Worm (Caenorhabditis elegans) whole organism, L3 larva: ENCODE measurements around the gene K07E1.1.

Experiments used
- R02D3.7 ChIP-seq: fragments of 150-350 bp; optimal IDR thresholded peaks from 2 replicates; lab custom pipeline; 2014; ENCODE audit warnings: missing biosample characterization, missing genetic modification characterization
- ZK546.5 ChIP-seq: sonication (generic microtip); optimal IDR thresholded peaks from 2 replicates; lab custom pipeline; 2017; ENCODE audit warnings: missing biosample characterization, missing genetic modification characterization
- ceh-16 ChIP-seq: sonication (generic microtip); optimal IDR thresholded peaks from 2 replicates; lab custom pipeline; 2017; ENCODE audit warnings: missing biosample characterization, missing genetic modification characterization
- ceh-82 ChIP-seq: fragments of 150-350 bp; optimal IDR thresholded peaks from 2 replicates; lab custom pipeline; 2014; ENCODE audit warnings: missing biosample characterization, missing genetic modification characterization
- ceh-9 ChIP-seq: sonication (generic microtip); optimal IDR thresholded peaks from 2 replicates; lab custom pipeline; 2018; ENCODE audit warnings: missing biosample characterization, missing genetic modification characterization
- egl-27 ChIP-seq: sonication (generic microtip); optimal IDR thresholded peaks from 4 replicates; lab custom pipeline; 2017; ENCODE audit warnings: missing biosample characterization, missing genetic modification reagents, missing genetic modification characterization
- elt-1 ChIP-seq: fragments of 150-350 bp; optimal IDR thresholded peaks from 2 replicates; lab custom pipeline; 2014; ENCODE audit warnings: missing biosample characterization, missing genetic modification characterization
- elt-2 ChIP-seq: sonication (generic microtip); optimal IDR thresholded peaks from 2 replicates; lab custom pipeline; 2016; ENCODE audit warnings: missing genetic modification reagents, mild to moderate bottlenecking, missing genetic modification characterization, missing compliant biosample characterization
- elt-3 ChIP-seq, 3 experiments: fragments of 150-350 bp in 1 of 3; sonication (generic microtip) in 2 of 3; optimal IDR thresholded peaks; 2 replicates in 2 of 3; 4 replicates in 1 of 3; lab custom pipeline; 2014 to 2017; ENCODE audit warnings: missing biosample characterization in 3 of 3, missing genetic modification characterization in 3 of 3
- eor-1 ChIP-seq, 2 experiments: fragments of 150-350 bp; optimal IDR thresholded peaks; 2 replicates each; lab custom pipeline; 2014 to 2018; ENCODE audit warnings: missing biosample characterization in 2 of 2, missing genetic modification characterization in 2 of 2
- fkh-10 ChIP-seq: sonication (generic microtip); optimal IDR thresholded peaks from 2 replicates; lab custom pipeline; 2017; ENCODE audit warnings: missing biosample characterization, missing genetic modification reagents, missing genetic modification characterization
- fkh-2 ChIP-seq: fragments of 150-350 bp; optimal IDR thresholded peaks from 2 replicates; lab custom pipeline; 2014; ENCODE audit warnings: missing biosample characterization, missing genetic modification reagents, missing genetic modification characterization
- fos-1 ChIP-seq: fragments of 150-350 bp; optimal IDR thresholded peaks from 2 replicates; lab custom pipeline; 2014; ENCODE audit warnings: missing biosample characterization, missing genetic modification characterization
- lin-15B ChIP-seq: fragments of 150-350 bp; optimal IDR thresholded peaks from 2 replicates; lab custom pipeline; 2014; ENCODE audit warnings: missing biosample characterization, missing genetic modification characterization
- lin-39 ChIP-seq: fragments of 150-350 bp; optimal IDR thresholded peaks from 2 replicates; lab custom pipeline; 2018; ENCODE audit warnings: missing biosample characterization, missing genetic modification reagents, missing genetic modification characterization
- lsy-12 ChIP-seq: sonication (generic microtip); optimal IDR thresholded peaks from 2 replicates; lab custom pipeline; 2016; ENCODE audit warnings: mild to moderate bottlenecking, missing genetic modification characterization, missing compliant biosample characterization
- nfya-1 ChIP-seq: sonication (generic microtip); optimal IDR thresholded peaks from 2 replicates; lab custom pipeline; 2017; ENCODE audit warnings: missing genetic modification characterization, mild to moderate bottlenecking, missing compliant biosample characterization, antibody characterized with exemption, moderate library complexity; ENCODE audit not compliant: insufficient read depth
- nhr-11 ChIP-seq: fragments of 150-350 bp; optimal IDR thresholded peaks from 2 replicates; lab custom pipeline; 2014; ENCODE audit warnings: missing biosample characterization, missing genetic modification characterization
- nhr-23 ChIP-seq: fragments of 150-350 bp; optimal IDR thresholded peaks from 2 replicates; lab custom pipeline; 2014; ENCODE audit warnings: missing biosample characterization, missing genetic modification reagents, missing genetic modification characterization
- nhr-237 ChIP-seq: fragments of 150-350 bp; optimal IDR thresholded peaks from 2 replicates; lab custom pipeline; 2014; ENCODE audit warnings: missing biosample characterization, missing genetic modification characterization
- nhr-28 ChIP-seq: fragments of 150-350 bp; optimal IDR thresholded peaks from 2 replicates; lab custom pipeline; 2014; ENCODE audit warnings: missing biosample characterization, missing genetic modification characterization
- nhr-43 ChIP-seq: sonication (generic microtip); optimal IDR thresholded peaks from 2 replicates; lab custom pipeline; 2016; ENCODE audit warnings: mild to moderate bottlenecking, missing genetic modification characterization, missing compliant biosample characterization; ENCODE audit not compliant: poor library complexity, severe bottlenecking
- nhr-67 ChIP-seq: fragments of 150-350 bp; optimal IDR thresholded peaks from 2 replicates; lab custom pipeline; 2014; ENCODE audit warnings: missing biosample characterization, missing genetic modification characterization
- nhr-77 ChIP-seq: fragments of 150-350 bp; optimal IDR thresholded peaks from 2 replicates; lab custom pipeline; 2014; ENCODE audit warnings: missing biosample characterization, missing genetic modification characterization
- pha-4 ChIP-seq: fragments of 150-350 bp; optimal IDR thresholded peaks from 2 replicates; lab custom pipeline; 2014; ENCODE audit warnings: missing biosample characterization, missing genetic modification reagents, missing genetic modification characterization
- pqm-1 ChIP-seq: fragments of 150-350 bp; optimal IDR thresholded peaks from 2 replicates; lab custom pipeline; 2017; ENCODE audit warnings: missing biosample characterization, missing genetic modification characterization, inconsistent platforms
- skn-1 ChIP-seq: fragments of 150-350 bp; optimal IDR thresholded peaks from 2 replicates; lab custom pipeline; 2014; ENCODE audit warnings: missing biosample characterization, missing genetic modification characterization
- snpc-4 ChIP-seq: fragments of 150-350 bp; optimal IDR thresholded peaks from 2 replicates; lab custom pipeline; 2014; ENCODE audit warnings: missing biosample characterization, missing genetic modification characterization
- tbx-2 ChIP-seq: sonication (generic microtip); optimal IDR thresholded peaks from 2 replicates; lab custom pipeline; 2016; ENCODE audit warnings: mild to moderate bottlenecking, missing genetic modification characterization, missing compliant biosample characterization
- unc-39 ChIP-seq: sonication (generic microtip); optimal IDR thresholded peaks from 4 replicates; lab custom pipeline; 2017; ENCODE audit warnings: missing biosample characterization, missing genetic modification characterization
- unc-62 ChIP-seq: fragments of 150-350 bp; sonication (generic microtip); optimal IDR thresholded peaks from 4 replicates; lab custom pipeline; 2014; ENCODE audit warnings: missing biosample characterization, missing genetic modification reagents, missing genetic modification characterization
- zag-1 ChIP-seq: fragments of 150-350 bp; optimal IDR thresholded peaks from 2 replicates; lab custom pipeline; 2014; ENCODE audit warnings: missing biosample characterization, missing genetic modification characterization
- ztf-11 ChIP-seq: fragments of 150-350 bp; optimal IDR thresholded peaks from 2 replicates; lab custom pipeline; 2014; ENCODE audit warnings: missing biosample characterization, missing genetic modification characterization

The K07E1.1 gene

DNA sequence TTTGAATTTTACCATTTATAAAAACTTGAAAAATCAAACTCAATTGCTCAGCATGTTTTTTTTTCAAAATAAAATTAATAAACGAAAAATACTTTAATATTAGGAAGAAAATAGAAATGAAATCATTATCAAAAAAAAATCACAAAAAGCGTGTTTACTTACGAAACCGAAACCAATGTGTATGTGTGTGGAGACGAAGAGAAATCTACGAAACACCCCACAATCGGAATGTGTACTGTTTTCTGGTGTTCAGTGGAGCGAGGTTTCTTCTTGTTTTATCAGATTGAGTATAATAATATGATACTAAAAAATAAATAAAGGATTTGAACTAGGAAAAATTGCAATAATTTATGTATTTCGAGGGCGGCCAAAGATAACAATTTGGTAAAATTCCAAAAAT is 43.2 kb upstream of the K07E1.1 start:
- TF ChIP-seq pqm-1 (tag; lab: Kevin White, UChicago) (peak; percentile 63), pha-4 (peak; percentile 94), nfya-1 (tag; lab: Kevin White, UChicago) (peak; percentile 12), nhr-28 (tag; lab: Kevin White, UChicago) (no peak), elt-2 (tag; lab: Kevin White, UChicago) (peak; percentile 60), lin-39 (tag; lab: Kevin White, UChicago) (no peak)

ce11 chrII:4510684-4511083 is 40.2 kb upstream of the K07E1.1 start:
- TF ChIP-seq unc-62 (GFP tag; lab: Kevin White, UChicago) (no peak), nhr-23 (peak; percentile 7), fkh-2 (tag; lab: Kevin White, UChicago) (no peak), egl-27 (no peak), nhr-77 (tag; lab: Kevin White, UChicago) (no peak), nhr-237 (tag; lab: Kevin White, UChicago) (no peak)

ce11 chrII:4511911-4512310 is 39.0 kb upstream of the K07E1.1 start, which contains the start of gene cyp-23A1:
Gene cyp-23A1, plus strand, starts transcription at chrII:4512211.
- no peak for TF ChIP-seq pqm-1 (tag; lab: Kevin White, UChicago)

DNA sequence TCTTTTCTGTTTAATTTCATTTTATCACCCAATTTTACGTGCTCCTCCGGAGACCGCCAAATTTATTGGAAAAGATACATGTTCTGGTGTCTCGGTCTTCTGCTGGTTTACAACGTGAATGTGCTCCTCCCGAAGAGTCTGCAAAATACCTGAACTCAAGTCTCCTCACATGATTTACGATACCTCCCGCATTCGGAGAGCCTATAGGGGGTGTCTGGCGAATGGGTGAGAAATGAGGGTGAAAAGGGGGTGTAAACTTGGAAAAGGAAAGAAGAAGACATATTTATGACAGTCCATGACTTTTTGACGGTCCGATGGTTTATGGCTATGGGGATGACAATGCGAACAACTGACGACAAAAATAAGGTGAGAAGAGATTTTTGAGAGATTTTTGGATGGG is 34.6 kb upstream of the K07E1.1 start:
- TF ChIP-seq ceh-82 (no peak), fkh-10 (no peak), nhr-28 (tag; lab: Kevin White, UChicago) (no peak), unc-39 (no peak), egl-27 (no peak), nhr-43 (tag; lab: Kevin White, UChicago) (no peak), nhr-11 (tag; lab: Kevin White, UChicago) (no peak), tbx-2 (no peak), zag-1 (tag; lab: Kevin White, UChicago) (no peak), lin-15B (tag; lab: Kevin White, UChicago) (no peak), elt-3 (tag; optimal IDR thresholded peaks at IDR 0.05; lab: Kevin White, UChicago) (no peak), ztf-11 (no peak), pqm-1 (tag; lab: Kevin White, UChicago) (no peak), elt-1 (no peak)

ce11 chrII:4517254-4517653 is 33.6 kb upstream of the K07E1.1 start:
- TF ChIP-seq ceh-9 (tag; lab: Kevin White, UChicago) (no peak), pqm-1 (tag; lab: Kevin White, UChicago) (no peak), ztf-11 (no peak), lsy-12 (tag; lab: Kevin White, UChicago) (no peak), fos-1 (tag; lab: Kevin White, UChicago) (no peak), eor-1 (tag; optimal IDR thresholded peaks at IDR 0.05; lab: Kevin White, UChicago) (no peak), ZK546.5 (no peak), nhr-77 (tag; lab: Kevin White, UChicago) (no peak), R02D3.7 (no peak), unc-62 (GFP tag; lab: Kevin White, UChicago) (no peak), tbx-2 (no peak), nhr-43 (tag; lab: Kevin White, UChicago) (no peak), skn-1 (tag; lab: Kevin White, UChicago) (no peak), ceh-16 (tag; lab: Kevin White, UChicago) (no peak), nhr-237 (tag; lab: Kevin White, UChicago) (no peak), nhr-67 (no peak), nfya-1 (tag; lab: Kevin White, UChicago) (no peak), snpc-4 (tag; lab: Kevin White, UChicago) (no peak)
